Fruit fly (Drosophila melanogaster) whole organism, prepupa: Measurements from ENCODE around the gene CG8641.

Experiments used
- Blimp-1 ChIP-seq: fragments of 200-800 bp; sonication (Bioruptor generic); optimal IDR thresholded peaks from 3 replicates; lab custom pipeline; 2017; ENCODE audit warnings: missing biosample characterization, missing genetic modification characterization, mild to moderate bottlenecking, moderate library complexity, missing genetic modification reagents
- CG1621 ChIP-seq: fragments of 200-800 bp; sonication (Bioruptor generic); optimal IDR thresholded peaks from 3 replicates; lab custom pipeline; 2018; ENCODE audit warnings: missing biosample characterization, mild to moderate bottlenecking, missing genetic modification characterization
- CG9139 ChIP-seq: fragments of 200-800 bp; sonication (Bioruptor generic); optimal IDR thresholded peaks from 3 replicates; lab custom pipeline; 2017; ENCODE audit warnings: missing biosample characterization, mild to moderate bottlenecking, missing genetic modification characterization
- Hr4 ChIP-seq: fragments of 200-800 bp; sonication (Bioruptor generic); optimal IDR thresholded peaks from 3 replicates; lab custom pipeline; 2016; ENCODE audit warnings: missing biosample characterization, missing genetic modification characterization
- eg ChIP-seq: fragments of 200-800 bp; sonication (Bioruptor generic); IDR thresholded peaks from 3 replicates; pipeline ENCODE4 v1.3.6; 2022; ENCODE audit warnings: missing biosample characterization, missing genetic modification characterization
- esn ChIP-seq: fragments of 200-800 bp; sonication (Bioruptor generic); optimal IDR thresholded peaks from 2 replicates; lab custom pipeline; 2016; ENCODE audit warnings: missing biosample characterization, mild to moderate bottlenecking, missing genetic modification characterization, moderate library complexity
- net ChIP-seq: fragments of 200-800 bp; sonication (Bioruptor generic); optimal IDR thresholded peaks from 3 replicates; lab custom pipeline; 2016; ENCODE audit warnings: missing biosample characterization, missing genetic modification characterization
- svp ChIP-seq: fragments of 200-800 bp; sonication (Bioruptor generic); peaks from one replicate; lab custom pipeline; 2016; ENCODE audit warnings: missing biosample characterization, missing genetic modification characterization
- topi ChIP-seq: fragments of 200-800 bp; sonication (Bioruptor generic); optimal IDR thresholded peaks from 3 replicates; lab custom pipeline; 2016; ENCODE audit warnings: missing biosample characterization, missing genetic modification characterization

DNA sequence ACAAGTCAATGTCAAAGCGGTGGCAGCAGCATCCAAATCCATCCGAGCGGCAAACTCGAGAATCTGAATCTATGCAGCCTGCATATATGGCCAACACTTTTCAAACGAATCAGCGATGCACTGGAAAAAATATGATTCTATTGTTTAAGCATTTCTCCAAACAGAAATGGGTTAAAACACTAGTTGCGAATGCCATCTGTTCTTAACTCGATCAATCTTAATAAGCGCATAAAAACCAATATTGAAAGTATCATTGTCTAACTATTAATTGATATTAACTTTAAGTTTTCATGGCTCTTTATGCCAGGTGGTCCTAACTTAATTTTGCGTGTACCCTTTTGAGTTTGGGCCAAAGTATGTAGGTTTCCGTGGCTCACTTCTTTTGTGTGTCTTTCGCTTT is 28.4 kb upstream of the CG8641 start:
- TF ChIP-seq svp (no peak), CG9139 (GFP tag; lab: Kevin White, UChicago) (no peak), Hr4 (GFP tag; lab: Kevin White, UChicago) (peak; percentile 13), Blimp-1 (GFP tag; lab: Kevin White, UChicago) (no peak), esn (GFP tag; lab: Kevin White, UChicago) (no peak), topi (no peak), CG1621 (tag; lab: Kevin White, UChicago) (no peak), net (no peak), eg (GFP tag; lab: Robert Waterston, UW) (no peak)
